Fruit fly (Drosophila melanogaster): Measurements from ENCODE around the gene Gale.

DNA sequence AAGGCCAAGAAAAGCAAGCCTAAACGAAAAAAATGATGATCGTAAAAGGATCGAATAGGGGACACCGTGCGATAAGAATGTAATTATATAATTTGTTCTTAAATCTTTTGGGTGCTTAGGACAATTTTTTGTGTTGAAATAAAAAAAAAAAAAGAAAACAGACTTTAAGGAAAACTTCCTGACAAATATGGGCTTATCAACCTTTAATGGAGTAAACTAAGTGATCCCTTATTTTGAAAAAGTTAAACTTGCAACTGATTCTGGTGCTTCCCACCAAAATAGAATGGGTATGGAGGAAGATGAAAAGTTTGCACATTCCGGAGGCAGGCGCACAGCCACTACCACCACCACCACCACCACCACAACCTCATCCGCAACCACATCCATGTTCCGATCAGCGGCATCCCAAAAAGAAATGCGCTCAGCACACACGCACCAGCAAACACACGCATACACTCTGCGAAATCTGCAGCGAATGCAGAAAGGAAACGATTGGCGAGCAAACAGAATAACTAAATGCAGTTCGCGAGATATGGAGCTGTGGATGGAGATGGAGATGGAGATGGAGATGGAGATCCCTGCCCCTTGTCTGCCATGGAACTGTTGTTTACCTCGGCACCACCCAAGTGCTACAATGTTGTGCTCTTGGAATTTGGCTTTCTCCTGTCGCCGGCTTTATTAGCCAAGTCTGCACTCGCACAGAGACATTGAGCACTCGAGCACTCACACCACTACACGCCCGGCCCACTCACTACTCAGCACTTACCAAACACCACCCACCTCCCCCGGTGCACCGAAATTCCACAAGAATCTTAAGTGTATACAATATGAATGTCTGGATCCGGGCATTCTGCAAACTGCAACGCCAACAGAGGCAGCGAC lies 28.7 kb upstream of the Gale start:
- TF ChIP-seq CG8478 (optimal IDR thresholded peaks at IDR 0.05) (no peak), psq (optimal IDR thresholded peaks at IDR 0.05) (no peak), pan (optimal IDR thresholded peaks at IDR 0.05) (peak; percentile 86), usp (GFP tag; optimal IDR thresholded peaks at IDR 0.05) (no peak)

Data from whole organism.